Fruit fly (Drosophila melanogaster): ENCODE data around the gene CG9673.

- TF ChIP-seq Myc (optimal IDR thresholded peaks at IDR 0.05) = no peak
- TF ChIP-seq ttk (optimal IDR thresholded peaks at IDR 0.05) = no peak
These were observed 31.0 kb upstream of the CG9673 start, which contains the start of gene TwdlY for dm6 chrX:16734647-16735046.
